Fruit fly (Drosophila melanogaster): Measurements from ENCODE around the gene edin.

dm6 chr3L:17534396-17534795 is 39.7 kb downstream of the edin start:
- TF ChIP-seq insv (optimal IDR thresholded peaks at IDR 0.05) (no peak), psq (optimal IDR thresholded peaks at IDR 0.05) (no peak), Sin3A (optimal IDR thresholded peaks at IDR 0.05) (no peak), h (optimal IDR thresholded peaks at IDR 0.05) (no peak)

Data from Kc167 (cell line).